Fruit fly (Drosophila melanogaster) whole organism, embryonic: ENCODE results near the gene Trs23.
A peak's percentile ranks its signal among the peaks of the same experiment; 100 is the strongest.

ENCODE experiments used
- Atf-2 ChIP-seq: fragments of 200-800 bp; sonication (Bioruptor generic); optimal IDR thresholded peaks from 2 replicates; lab custom pipeline; 2016; ENCODE audit warnings: missing biosample characterization, missing genetic modification characterization
- B-H2 ChIP-seq: fragments of 200-800 bp; sonication (Bioruptor generic); optimal IDR thresholded peaks from 2 replicates; lab custom pipeline; 2018; ENCODE audit warnings: missing biosample characterization, mild to moderate bottlenecking, missing genetic modification characterization
- Bteb2 ChIP-seq: fragments of 200-800 bp; sonication (Bioruptor generic); optimal IDR thresholded peaks from 2 replicates; lab custom pipeline; 2016; ENCODE audit warnings: missing biosample characterization, missing genetic modification characterization
- CG10431 ChIP-seq: fragments of 200-800 bp; sonication (Bioruptor generic); optimal IDR thresholded peaks from 3 replicates; lab custom pipeline; 2018; ENCODE audit warnings: missing biosample characterization, mild to moderate bottlenecking, missing genetic modification characterization
- CG10654 ChIP-seq: fragments of 200-800 bp; sonication (Bioruptor generic); optimal IDR thresholded peaks from 2 replicates; lab custom pipeline; 2016; ENCODE audit warnings: missing biosample characterization, missing genetic modification characterization
- CG12071 ChIP-seq: fragments of 200-800 bp; sonication (Bioruptor generic); optimal IDR thresholded peaks from 3 replicates; lab custom pipeline; 2018; ENCODE audit warnings: missing biosample characterization, mild to moderate bottlenecking, missing genetic modification characterization
- CG12744 ChIP-seq: fragments of 200-800 bp; sonication (Bioruptor generic); optimal IDR thresholded peaks from 2 replicates; lab custom pipeline; 2016; ENCODE audit warnings: missing biosample characterization, missing genetic modification characterization
- CG13624 ChIP-seq: fragments of 200-800 bp; sonication (Bioruptor generic); optimal IDR thresholded peaks from 2 replicates; lab custom pipeline; 2016; ENCODE audit warnings: missing biosample characterization, missing genetic modification characterization
- CG13894 ChIP-seq: fragments of 200-800 bp; sonication (Bioruptor generic); optimal IDR thresholded peaks from 3 replicates; lab custom pipeline; 2018; ENCODE audit warnings: missing biosample characterization, mild to moderate bottlenecking, missing genetic modification characterization, moderate library complexity
- CG15479 ChIP-seq: fragments of 200-800 bp; sonication (Bioruptor generic); optimal IDR thresholded peaks from 3 replicates; lab custom pipeline; 2019; ENCODE audit warnings: missing biosample characterization, mild to moderate bottlenecking, missing genetic modification characterization, moderate library complexity
- CG15514 ChIP-seq: fragments of 200-800 bp; sonication (Bioruptor generic); optimal IDR thresholded peaks from 3 replicates; lab custom pipeline; 2017; ENCODE audit warnings: missing biosample characterization, missing genetic modification characterization, mild to moderate bottlenecking, moderate library complexity, missing genetic modification reagents
- CG17802 ChIP-seq: fragments of 200-800 bp; sonication (Bioruptor generic); optimal IDR thresholded peaks from 2 replicates; lab custom pipeline; 2018; ENCODE audit warnings: missing biosample characterization, mild to moderate bottlenecking, missing genetic modification characterization, moderate library complexity
- CG2116 ChIP-seq: fragments of 200-800 bp; sonication (Bioruptor generic); optimal IDR thresholded peaks from 3 replicates; lab custom pipeline; 2018; ENCODE audit warnings: missing biosample characterization, mild to moderate bottlenecking, missing genetic modification characterization
- CG42726 ChIP-seq: fragments of 200-800 bp; sonication (Bioruptor generic); IDR thresholded peaks from 2 replicates; pipeline ENCODE4 v1.3.6; 2022; ENCODE audit warnings: missing biosample characterization, missing genetic modification characterization; ENCODE audit not compliant: partially characterized antibody
- CG4360 ChIP-seq: fragments of 200-800 bp; sonication (Bioruptor generic); IDR thresholded peaks from 2 replicates; pipeline ENCODE4 v1.3.6; 2022; ENCODE audit warnings: missing biosample characterization, missing genetic modification characterization
- CG4424 ChIP-seq: fragments of 200-800 bp; sonication (Bioruptor generic); optimal IDR thresholded peaks from 3 replicates; lab custom pipeline; 2016; ENCODE audit warnings: missing biosample characterization, missing genetic modification characterization
- CG4854 ChIP-seq: fragments of 200-800 bp; sonication (Bioruptor generic); optimal IDR thresholded peaks from 2 replicates; lab custom pipeline; 2016; ENCODE audit warnings: missing biosample characterization, missing genetic modification characterization, inconsistent platforms
- CG5180 ChIP-seq: fragments of 200-800 bp; sonication (Bioruptor generic); optimal IDR thresholded peaks from 3 replicates; lab custom pipeline; 2017; ENCODE audit warnings: missing biosample characterization, missing genetic modification characterization, mild to moderate bottlenecking, moderate library complexity, missing genetic modification reagents
- CG6765 ChIP-seq: fragments of 200-800 bp; sonication (Bioruptor generic); optimal IDR thresholded peaks from 3 replicates; lab custom pipeline; 2017; ENCODE audit warnings: missing biosample characterization, mild to moderate bottlenecking, missing genetic modification characterization
- CG6854 ChIP-seq: fragments of 200-800 bp; sonication (Bioruptor generic); optimal IDR thresholded peaks from 3 replicates; lab custom pipeline; 2017; ENCODE audit warnings: missing biosample characterization, mild to moderate bottlenecking, missing genetic modification characterization
- CG7556 ChIP-seq: fragments of 200-800 bp; sonication (Bioruptor generic); optimal IDR thresholded peaks from 2 replicates; lab custom pipeline; 2017; ENCODE audit warnings: missing biosample characterization, mild to moderate bottlenecking, missing genetic modification characterization
- CG8290 ChIP-seq, 3 experiments: fragments of 200-800 bp; sonication (Bioruptor generic); optimal IDR thresholded peaks; 2 replicates each; lab custom pipeline; 2016 to 2019; ENCODE audit warnings: missing biosample characterization in 3 of 3, missing genetic modification characterization in 3 of 3, mild to moderate bottlenecking in 2 of 3, moderate library complexity in 1 of 3
- CG9437 ChIP-seq: fragments of 200-800 bp; sonication (Bioruptor generic); optimal IDR thresholded peaks from 2 replicates; lab custom pipeline; 2018; ENCODE audit warnings: missing biosample characterization, mild to moderate bottlenecking, missing genetic modification characterization
- CG9817 ChIP-seq: fragments of 200-800 bp; sonication (Bioruptor generic); optimal IDR thresholded peaks from 2 replicates; lab custom pipeline; 2018; ENCODE audit warnings: missing biosample characterization, mild to moderate bottlenecking, missing genetic modification characterization, moderate library complexity
- CHES-1-like ChIP-seq: fragments of 200-800 bp; sonication (Bioruptor generic); optimal IDR thresholded peaks from 2 replicates; lab custom pipeline; 2016; ENCODE audit warnings: missing biosample characterization, missing genetic modification characterization
- Drgx ChIP-seq: fragments of 200-800 bp; sonication (Bioruptor generic); IDR thresholded peaks from 2 replicates; pipeline ENCODE4 v1.3.6; 2022; ENCODE audit warnings: missing biosample characterization, missing genetic modification characterization
- ERR ChIP-seq: fragments of 200-800 bp; sonication (Bioruptor generic); optimal IDR thresholded peaks from 2 replicates; lab custom pipeline; 2016; ENCODE audit warnings: missing biosample characterization, missing genetic modification characterization
- Fer1 ChIP-seq: fragments of 200-800 bp; sonication (Bioruptor generic); optimal IDR thresholded peaks from 2 replicates; lab custom pipeline; 2017; ENCODE audit warnings: missing biosample characterization, mild to moderate bottlenecking, missing genetic modification characterization
- HmgZ ChIP-seq: fragments of 200-800 bp; sonication (Bioruptor generic); optimal IDR thresholded peaks from 2 replicates; lab custom pipeline; 2018; ENCODE audit warnings: missing biosample characterization, mild to moderate bottlenecking, missing genetic modification characterization
- Hr78 ChIP-seq, 2 experiments: fragments of 200-800 bp in 1 of 2; fragments of >200 bp in 1 of 2; sonication (Bioruptor generic) in 1 of 2; optimal IDR thresholded peaks; 2 replicates each; lab custom pipeline; 2017 to 2019; ENCODE audit warnings: missing biosample characterization in 2 of 2, missing genetic modification characterization in 2 of 2, mild to moderate bottlenecking in 1 of 2, moderate library complexity in 1 of 2
- NC2β ChIP-seq: fragments of 200-800 bp; sonication (Bioruptor generic); optimal IDR thresholded peaks from 2 replicates; lab custom pipeline; 2016; ENCODE audit warnings: missing biosample characterization, missing genetic modification characterization
- Oli ChIP-seq: fragments of 200-800 bp; sonication (Bioruptor generic); optimal IDR thresholded peaks from 2 replicates; lab custom pipeline; 2018; ENCODE audit warnings: missing biosample characterization, mild to moderate bottlenecking, missing genetic modification characterization, moderate library complexity
- Scr ChIP-seq: fragments of 200-800 bp; sonication (Bioruptor generic); IDR thresholded peaks from 2 replicates; pipeline ENCODE4 v1.3.6; 2022; ENCODE audit warnings: missing biosample characterization, missing genetic modification characterization; ENCODE audit not compliant: partially characterized antibody
- Side ChIP-seq: fragments of 200-800 bp; sonication (Bioruptor generic); optimal IDR thresholded peaks from 2 replicates; lab custom pipeline; 2016; ENCODE audit warnings: missing biosample characterization, missing genetic modification characterization
- Sry-β ChIP-seq: fragments of 200-800 bp; sonication (Bioruptor generic); optimal IDR thresholded peaks from 2 replicates; lab custom pipeline; 2018; ENCODE audit warnings: missing biosample characterization, mild to moderate bottlenecking, missing genetic modification characterization, moderate library complexity
- Trl ChIP-seq, 3 experiments: fragments of >200 bp in 2 of 3; fragments of 200-800 bp in 1 of 3; sonication (Bioruptor generic) in 1 of 3; optimal IDR thresholded peaks; 2 replicates in 1 of 3; 3 replicates in 2 of 3; lab custom pipeline; 2016 to 2017; ENCODE audit warnings: missing biosample characterization in 1 of 3, missing genetic modification characterization in 1 of 3
- al ChIP-seq: fragments of 200-800 bp; sonication (Bioruptor generic); IDR thresholded peaks from 2 replicates; pipeline ENCODE4 v1.3.6; 2022; ENCODE audit warnings: missing biosample characterization, missing genetic modification characterization
- bsh ChIP-seq, 2 experiments: fragments of 200-800 bp; sonication (Bioruptor generic); optimal IDR thresholded peaks; 2 replicates each; lab custom pipeline; 2017 to 2018; ENCODE audit warnings: mild to moderate bottlenecking in 2 of 2, missing biosample characterization in 2 of 2, missing genetic modification characterization in 2 of 2, moderate library complexity in 1 of 2
- cato ChIP-seq: fragments of 200-800 bp; sonication (Bioruptor generic); optimal IDR thresholded peaks from 2 replicates; lab custom pipeline; 2016; ENCODE audit warnings: missing biosample characterization, missing genetic modification characterization, borderline replicate concordance
- chm ChIP-seq: fragments of 200-800 bp; sonication (Bioruptor generic); IDR thresholded peaks from 2 replicates; pipeline ENCODE4 v1.3.6; 2022; ENCODE audit warnings: missing biosample characterization, missing genetic modification characterization
- dysf ChIP-seq: fragments of 200-800 bp; sonication (Bioruptor generic); IDR thresholded peaks from 3 replicates; pipeline ENCODE4 v1.3.6; 2022; ENCODE audit warnings: missing biosample characterization, missing genetic modification characterization
- gcm2 ChIP-seq: fragments of 200-800 bp; sonication (Bioruptor generic); optimal IDR thresholded peaks from 2 replicates; lab custom pipeline; 2016; ENCODE audit warnings: missing biosample characterization, missing genetic modification characterization
- ken ChIP-seq: fragments of 200-800 bp; sonication (Bioruptor generic); IDR thresholded peaks from 3 replicates; pipeline ENCODE4 v1.3.6; 2022; ENCODE audit warnings: missing biosample characterization, missing genetic modification characterization
- oc ChIP-seq: fragments of 200-800 bp; sonication (Bioruptor generic); optimal IDR thresholded peaks from 2 replicates; lab custom pipeline; 2018; ENCODE audit warnings: missing biosample characterization, mild to moderate bottlenecking, missing genetic modification characterization, moderate library complexity
- row ChIP-seq: fragments of 200-800 bp; sonication (Bioruptor generic); IDR thresholded peaks from 3 replicates; pipeline ENCODE4 v1.3.6; 2022; ENCODE audit warnings: missing biosample characterization, missing genetic modification characterization
- run ChIP-seq: fragments of 200-800 bp; sonication (Bioruptor generic); optimal IDR thresholded peaks from 3 replicates; lab custom pipeline; 2018; ENCODE audit warnings: missing biosample characterization, mild to moderate bottlenecking, missing genetic modification characterization
- sens ChIP-seq: fragments of 200-800 bp; sonication (Bioruptor generic); peaks from one replicate; lab custom pipeline; 2016; ENCODE audit warnings: missing biosample characterization, missing genetic modification characterization
- sim ChIP-seq: fragments of 200-800 bp; sonication (Bioruptor generic); IDR thresholded peaks from 2 replicates; pipeline ENCODE4 v1.3.6; 2022; ENCODE audit warnings: missing biosample characterization, missing genetic modification characterization
- toy ChIP-seq: fragments of 200-800 bp; sonication (Bioruptor generic); IDR thresholded peaks from 2 replicates; pipeline ENCODE4 v1.3.6; 2022; ENCODE audit warnings: missing biosample characterization, missing genetic modification characterization
- usp ChIP-seq: fragments of >200 bp; optimal IDR thresholded peaks from 2 replicates; lab custom pipeline; 2017; ENCODE audit warnings: missing biosample characterization, missing genetic modification characterization

The Trs23 gene

DNA sequence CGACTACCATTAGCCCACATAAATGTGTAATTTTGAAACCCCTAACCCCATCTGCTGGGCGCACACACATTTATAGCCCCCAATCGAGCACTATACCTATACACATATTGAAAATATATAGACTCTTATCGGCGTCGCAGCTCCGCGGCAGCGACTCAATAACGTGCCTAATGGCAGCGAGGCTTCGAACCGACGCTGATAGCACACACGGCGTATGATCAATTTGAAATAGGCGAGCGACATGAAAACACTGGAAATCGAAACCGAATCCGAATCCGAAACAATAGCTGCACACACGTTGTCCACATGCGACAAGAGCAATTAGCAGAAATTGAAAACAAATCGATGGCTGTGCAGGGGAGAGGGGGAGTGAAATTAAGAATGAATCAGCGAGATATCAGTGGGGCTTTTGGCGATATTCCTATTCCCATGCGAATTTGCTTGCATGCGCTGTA is 8.2 kb downstream of the Trs23 start (continued):
- peak; percentile 73 for TF ChIP-seq sens (GFP tag; lab: Kevin White, UChicago)
- no peak for TF ChIP-seq CHES-1-like (GFP tag; lab: Kevin White, UChicago)
- TF ChIP-seq CG13624 (GFP tag; lab: Kevin White, UChicago): no peak
- TF ChIP-seq CG6765 (GFP tag; lab: Kevin White, UChicago): no peak
- no peak for TF ChIP-seq CG4424 (GFP tag; lab: Kevin White, UChicago)
- peak; percentile 91 for TF ChIP-seq CG13894 (tag; lab: Kevin White, UChicago)
- TF ChIP-seq cato (GFP tag; lab: Kevin White, UChicago): no peak
- no peak for TF ChIP-seq CG10431 (GFP tag; lab: Kevin White, UChicago)
- no peak for TF ChIP-seq CG42726 (GFP tag; lab: Robert Waterston, UW)
- TF ChIP-seq toy (GFP tag; lab: Robert Waterston, UW): no peak
- TF ChIP-seq Side (GFP tag; lab: Kevin White, UChicago): peak; percentile 13
- TF ChIP-seq CG12071 (GFP tag; lab: Kevin White, UChicago): peak; percentile 19
- TF ChIP-seq Scr (GFP tag; lab: Robert Waterston, UW): no peak
- TF ChIP-seq CG12744: no peak
- no peak for TF ChIP-seq CG5180 (GFP tag; lab: Kevin White, UChicago)
- TF ChIP-seq CG9817: peak; percentile 22
- TF ChIP-seq Bteb2 (GFP tag; lab: Kevin White, UChicago): no peak
- TF ChIP-seq Trl (optimal IDR thresholded peaks at IDR 0.05; lab: Kevin White, UChicago): no peak
- TF ChIP-seq Trl (GFP tag; optimal IDR thresholded peaks at IDR 0.05; lab: Kevin White, UChicago): no peak
- no peak for TF ChIP-seq usp
- peak; percentile 12 for TF ChIP-seq B-H2 (GFP tag; lab: Kevin White, UChicago)
- no peak for TF ChIP-seq CG17802 (tag; lab: Kevin White, UChicago)
- no peak for TF ChIP-seq dysf (GFP tag; lab: Robert Waterston, UW)
- TF ChIP-seq CG15479 (GFP tag; lab: Kevin White, UChicago): no peak
- TF ChIP-seq CG9437 (GFP tag; lab: Kevin White, UChicago): no peak
- TF ChIP-seq CG6854 (GFP tag; lab: Kevin White, UChicago): no peak
- TF ChIP-seq gcm2 (GFP tag; lab: Kevin White, UChicago): no peak
- no peak for TF ChIP-seq CG8290 (GFP tag; optimal IDR thresholded peaks at IDR 0.05; lab: Kevin White, UChicago)
- peak in 1 of 2 experiments; percentile 37 for TF ChIP-seq CG8290 (tag; optimal IDR thresholded peaks at IDR 0.05; lab: Kevin White, UChicago)
- no peak for TF ChIP-seq CG7556
- TF ChIP-seq CG10654: no peak
- no peak for TF ChIP-seq CG4360 (GFP tag; lab: Robert Waterston, UW)
- TF ChIP-seq ERR: no peak
- TF ChIP-seq sim (GFP tag; lab: Robert Waterston, UW): no peak
- TF ChIP-seq NC2β (GFP tag; lab: Kevin White, UChicago): no peak
- TF ChIP-seq CG2116 (GFP tag; lab: Kevin White, UChicago): no peak
- no peak for TF ChIP-seq Oli (tag; lab: Kevin White, UChicago)
- TF ChIP-seq oc (tag; lab: Kevin White, UChicago): no peak
- TF ChIP-seq chm: peak; percentile 63; the same call in 1 of the 2 replicates
- TF ChIP-seq CG4854: no peak
- no peak for TF ChIP-seq run
- TF ChIP-seq bsh (GFP tag; optimal IDR thresholded peaks at IDR 0.05; lab: Kevin White, UChicago): peak in 1 of 2 experiments; percentile 17
- TF ChIP-seq Drgx: no peak
- TF ChIP-seq ken (GFP tag; lab: Robert Waterston, UW): no peak
- TF ChIP-seq al (GFP tag; lab: Robert Waterston, UW): no peak
- TF ChIP-seq row (GFP tag; lab: Robert Waterston, UW): peak; percentile 10; the same call in 1 of the 3 replicates
- TF ChIP-seq Atf-2 (GFP tag; lab: Kevin White, UChicago): no peak
- TF ChIP-seq Hr78 (GFP tag; optimal IDR thresholded peaks at IDR 0.05; lab: Kevin White, UChicago): peak in 1 of 2 experiments; percentile 3
- TF ChIP-seq Fer1 (GFP tag; lab: Kevin White, UChicago): no peak
- TF ChIP-seq Sry-β: no peak
- peak; percentile 64 for TF ChIP-seq HmgZ (tag; lab: Kevin White, UChicago)
- TF ChIP-seq CG15514: peak; percentile 42
